Worm (Caenorhabditis elegans) whole organism, L4 larva: ENCODE data around the gene pqn-73.

ENCODE experiments used
- F49E8.2 ChIP-seq: sonication (generic microtip); optimal IDR thresholded peaks from 2 replicates; lab custom pipeline; 2016; ENCODE audit warnings: missing compliant biosample characterization, mild to moderate bottlenecking, missing genetic modification characterization, borderline replicate concordance
- dve-1 ChIP-seq: sonication (generic microtip); optimal IDR thresholded peaks from 2 replicates; lab custom pipeline; 2017; ENCODE audit warnings: antibody characterized with exemption, mild to moderate bottlenecking, missing genetic modification characterization, missing compliant biosample characterization; ENCODE audit not compliant: insufficient read depth
- nhr-237 ChIP-seq: sonication (generic microtip); optimal IDR thresholded peaks from 2 replicates; lab custom pipeline; 2017; ENCODE audit warnings: missing biosample characterization, missing genetic modification characterization
- nhr-41 ChIP-seq: fragments of 200-800 bp; sonication (Bioruptor generic); IDR thresholded peaks from 2 replicates; pipeline ENCODE4 v1.3.6; 2022; ENCODE audit warnings: missing genetic modification reagents, missing genetic modification characterization, missing compliant biosample characterization

ce11 chrII:8515521-8515920 lies 25.0 kb upstream of the pqn-73 start:
- TF ChIP-seq dve-1 (no peak), nhr-237 (tag; lab: Kevin White, UChicago) (no peak), nhr-41 (GFP tag; lab: Robert Waterston, UW) (no peak), F49E8.2 (tag; lab: Kevin White, UChicago) (no peak)
